Worm (Caenorhabditis elegans) whole organism, late embryonic: Measurements from ENCODE around the gene twk-6.

Source experiments
- nhr-232 ChIP-seq: sonication (generic microtip); optimal IDR thresholded peaks from 2 replicates; lab custom pipeline; 2016; ENCODE audit warnings: missing genetic modification characterization, missing compliant biosample characterization
- ref-2 ChIP-seq: sonication (generic microtip); optimal IDR thresholded peaks from 2 replicates; lab custom pipeline; 2016; ENCODE audit warnings: missing genetic modification characterization, missing compliant biosample characterization

ce11 chrIII:4748666-4749065 is 5.9 kb downstream of the twk-6 start:
- TF ChIP-seq nhr-232 (no peak), ref-2 (tag; lab: Kevin White, UChicago) (no peak)
